Fruit fly (Drosophila melanogaster) whole organism, embryonic: Measurements from ENCODE around the gene IA-2.

Experiments used
- CG10366 ChIP-seq: fragments of 200-800 bp; sonication (Bioruptor generic); IDR thresholded peaks from 2 replicates; pipeline ENCODE4 v1.3.6; 2022; ENCODE audit warnings: missing biosample characterization, missing genetic modification characterization
- CG12299 ChIP-seq: fragments of 200-800 bp; sonication (Bioruptor generic); optimal IDR thresholded peaks from 2 replicates; lab custom pipeline; 2018; ENCODE audit warnings: missing biosample characterization, mild to moderate bottlenecking, missing genetic modification characterization
- CG32767 ChIP-seq: fragments of 200-800 bp; sonication (Bioruptor generic); IDR thresholded peaks from 2 replicates; pipeline ENCODE4 v1.3.6; 2022; ENCODE audit warnings: missing biosample characterization, missing genetic modification characterization
- CG4404 ChIP-seq: fragments of 200-800 bp; sonication (Bioruptor generic); IDR thresholded peaks from 2 replicates; pipeline ENCODE4 v1.3.6; 2022; ENCODE audit warnings: missing biosample characterization, missing genetic modification characterization
- CG4617 ChIP-seq: fragments of 200-800 bp; sonication (Bioruptor generic); optimal IDR thresholded peaks from 3 replicates; lab custom pipeline; 2016; ENCODE audit warnings: missing biosample characterization, missing genetic modification characterization, borderline replicate concordance
- CG6254 ChIP-seq: fragments of 200-800 bp; sonication (Bioruptor generic); optimal IDR thresholded peaks from 3 replicates; lab custom pipeline; 2017; ENCODE audit warnings: mild to moderate bottlenecking, missing biosample characterization, missing genetic modification reagents, missing genetic modification characterization
- CG9797 ChIP-seq: fragments of 200-800 bp; sonication (Bioruptor generic); optimal IDR thresholded peaks from 3 replicates; lab custom pipeline; 2018; ENCODE audit warnings: missing biosample characterization, mild to moderate bottlenecking, missing genetic modification characterization
- H2.0 ChIP-seq: fragments of 200-800 bp; sonication (Bioruptor generic); IDR thresholded peaks from 2 replicates; pipeline ENCODE4 v1.3.6; 2022; ENCODE audit warnings: missing biosample characterization, missing genetic modification characterization
- chinmo ChIP-seq: fragments of 200-800 bp; sonication (Bioruptor generic); IDR thresholded peaks from 4 replicates; pipeline ENCODE4 v1.3.6; 2022; ENCODE audit warnings: missing biosample characterization, missing genetic modification characterization; ENCODE audit not compliant: partially characterized antibody
- gfzf ChIP-seq: fragments of 200-800 bp; sonication (Bioruptor generic); optimal IDR thresholded peaks from 2 replicates; lab custom pipeline; 2016; ENCODE audit warnings: missing biosample characterization, mild to moderate bottlenecking, missing genetic modification characterization, moderate library complexity
- kni ChIP-seq: fragments of 200-800 bp; sonication (Bioruptor generic); optimal IDR thresholded peaks from 3 replicates; lab custom pipeline; 2017; ENCODE audit warnings: mild to moderate bottlenecking, missing biosample characterization, missing genetic modification reagents, missing genetic modification characterization
- nom ChIP-seq: fragments of 200-800 bp; sonication (Bioruptor generic); optimal IDR thresholded peaks from 2 replicates; lab custom pipeline; 2017; ENCODE audit warnings: missing biosample characterization, missing genetic modification characterization, mild to moderate bottlenecking, moderate library complexity, missing genetic modification reagents
- pan ChIP-seq, 4 experiments: fragments of >200 bp in 3 of 4; fragments of 200-800 bp in 1 of 4; sonication (Bioruptor generic) in 1 of 4; optimal IDR thresholded peaks in 3 of 4; IDR thresholded peaks in 1 of 4; 2 replicates each; pipeline versions ENCODE4 v1.3.6 to Lab custom; 2017 to 2022; ENCODE audit warnings: missing biosample characterization in 2 of 4, missing genetic modification characterization in 2 of 4, mixed read lengths in 1 of 4
- wor ChIP-seq: fragments of 200-800 bp; sonication (Bioruptor generic); IDR thresholded peaks from 2 replicates; pipeline ENCODE4 v1.3.6; 2022; ENCODE audit warnings: missing biosample characterization, missing genetic modification characterization

DNA sequence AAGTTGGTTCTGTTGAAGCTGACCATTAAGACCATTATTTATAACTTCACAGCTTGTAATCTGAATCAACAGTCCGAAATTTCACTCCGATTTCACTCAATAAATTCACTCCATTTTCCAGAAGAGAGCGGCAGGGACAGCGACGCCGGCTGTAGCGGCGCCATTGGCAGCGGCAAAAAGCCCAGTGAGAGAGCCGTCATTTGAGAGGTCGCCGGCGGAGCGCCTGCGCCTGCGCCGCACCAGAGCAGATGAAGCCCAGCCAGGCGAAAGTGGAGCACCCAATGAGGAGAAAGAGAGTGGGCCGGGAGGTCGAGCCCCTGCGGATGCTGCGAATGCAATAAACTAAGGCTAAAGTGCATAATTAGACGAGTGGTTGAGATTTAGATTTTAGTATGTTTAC is 34.8 kb upstream of the IA-2 start:
- TF ChIP-seq CG6254 (GFP tag; lab: Kevin White, UChicago): no peak
- TF ChIP-seq kni (GFP tag; lab: Kevin White, UChicago): no peak
- TF ChIP-seq CG10366 (GFP tag; lab: Robert Waterston, UW): no peak
- TF ChIP-seq nom (GFP tag; lab: Kevin White, UChicago): no peak
- no peak for TF ChIP-seq CG4617
- TF ChIP-seq H2.0 (GFP tag; lab: Robert Waterston, UW): no peak
- no peak for TF ChIP-seq pan (optimal IDR thresholded peaks at IDR 0.05; lab: Kevin White, UChicago)
- no peak for TF ChIP-seq pan (GFP tag; optimal IDR thresholded peaks at IDR 0.05 in 1 of 2, IDR thresholded peaks at IDR 0.05 in 1 of 2)
- 0 out of 4 replicates have a peak, but pooled peaks have one; percentile 62 for TF ChIP-seq chinmo
- no peak for TF ChIP-seq wor
- no peak for TF ChIP-seq CG9797
- TF ChIP-seq CG32767 (GFP tag; lab: Robert Waterston, UW): no peak
- TF ChIP-seq CG4404 (GFP tag; lab: Robert Waterston, UW): no peak
- TF ChIP-seq CG12299 (tag; lab: Kevin White, UChicago): no peak
- TF ChIP-seq gfzf: no peak
